Worm (Caenorhabditis elegans) whole organism, L4/young adult: ENCODE results near the gene nas-11.

ENCODE experiments used
- W03F9.2 ChIP-seq: fragments of 150-350 bp; optimal IDR thresholded peaks from 2 replicates; lab custom pipeline; 2014; ENCODE audit warnings: missing biosample characterization, missing genetic modification characterization
- him-1 ChIP-seq: sonication (generic microtip); optimal IDR thresholded peaks from 2 replicates; lab custom pipeline; 2016; ENCODE audit warnings: missing genotype, missing genetic modification reagents, missing genetic modification characterization, missing compliant biosample characterization

ce11 chrX:6761211-6761610 is 47.8 kb downstream of the nas-11 start:
- TF ChIP-seq him-1 (tag; lab: Kevin White, UChicago) (no peak), W03F9.2 (no peak)
